Worm (Caenorhabditis elegans) whole organism, young adult: ENCODE results near the gene T16G12.8.

Experiments
- B0336.3 ChIP-seq: fragments of 200-800 bp; sonication (Bioruptor generic); IDR thresholded peaks from 2 replicates; pipeline ENCODE4 v1.3.6; 2022; ENCODE audit warnings: missing genetic modification characterization, missing compliant biosample characterization
- F10E7.11 ChIP-seq: sonication (generic microtip); optimal IDR thresholded peaks from 2 replicates; lab custom pipeline; 2017; ENCODE audit warnings: mild to moderate bottlenecking, missing genetic modification characterization, moderate library complexity, missing compliant biosample characterization
- F23B12.7 ChIP-seq: sonication (generic microtip); optimal IDR thresholded peaks from 2 replicates; lab custom pipeline; 2017; ENCODE audit warnings: missing genetic modification characterization, mild to moderate bottlenecking, missing compliant biosample characterization, antibody characterized with exemption, moderate library complexity; ENCODE audit not compliant: insufficient read depth
- F39B2.1 ChIP-seq: fragments of 200-800 bp; sonication (Bioruptor generic); IDR thresholded peaks from 2 replicates; pipeline ENCODE4 v1.3.6; 2022; ENCODE audit warnings: missing genetic modification reagents, missing genetic modification characterization, missing compliant biosample characterization
- T26A5.8 ChIP-seq: sonication (generic microtip); optimal IDR thresholded peaks from 2 replicates; lab custom pipeline; 2016; ENCODE audit warnings: missing genetic modification characterization, missing compliant biosample characterization
- Y53F4B.3 ChIP-seq: fragments of 200-800 bp; sonication (Bioruptor generic); IDR thresholded peaks from 2 replicates; pipeline ENCODE4 v1.3.6; 2022; ENCODE audit warnings: missing genetic modification reagents, missing genetic modification characterization, missing compliant biosample characterization
- Y56A3A.18 ChIP-seq: fragments of 200-800 bp; sonication (Bioruptor generic); IDR thresholded peaks from 2 replicates; pipeline ENCODE4 v1.3.6; 2022; ENCODE audit warnings: missing genetic modification reagents, missing genetic modification characterization, missing compliant biosample characterization
- Y67H2A.10 ChIP-seq: fragments of 200-800 bp; sonication (Bioruptor generic); conservative IDR thresholded peaks from 2 replicates; pipeline ENCODE4 v1.3.6; 2022; ENCODE audit warnings: missing genetic modification reagents, missing genetic modification characterization, missing compliant biosample characterization
- Y95B8A.8 ChIP-seq: fragments of 200-800 bp; sonication (Bioruptor generic); IDR thresholded peaks from 2 replicates; pipeline ENCODE4 v1.3.6; 2022; ENCODE audit warnings: missing genetic modification reagents, missing genetic modification characterization, missing compliant biosample characterization
- ZK185.1 ChIP-seq: sonication (generic microtip); optimal IDR thresholded peaks from 2 replicates; lab custom pipeline; 2016; ENCODE audit warnings: mild to moderate bottlenecking, missing genetic modification characterization, missing compliant biosample characterization; ENCODE audit not compliant: poor library complexity, severe bottlenecking
- ama-1 ChIP-seq, 3 experiments: fragments of 150-350 bp in 1 of 3; sonication (generic microtip) in 2 of 3; optimal IDR thresholded peaks; 2 replicates each; lab custom pipeline; 2014 to 2018; ENCODE audit warnings: missing biosample characterization in 2 of 3, missing genetic modification characterization in 2 of 3, missing genetic modification reagents in 2 of 3
- aptf-2 ChIP-seq: fragments of 200-800 bp; sonication (Bioruptor generic); conservative IDR thresholded peaks from 2 replicates; pipeline ENCODE4 v1.3.6; 2022; ENCODE audit warnings: missing genetic modification reagents, missing genetic modification characterization, missing compliant biosample characterization
- aptf-3 ChIP-seq: fragments of 200-800 bp; sonication (Bioruptor generic); IDR thresholded peaks from 2 replicates; pipeline ENCODE4 v1.3.6; 2022; ENCODE audit warnings: missing genetic modification characterization, missing compliant biosample characterization
- ccch-3 ChIP-seq: fragments of 200-800 bp; sonication (Bioruptor generic); optimal IDR thresholded peaks from 2 replicates; lab custom pipeline; 2018; ENCODE audit warnings: mild to moderate bottlenecking, missing genetic modification characterization, missing compliant biosample characterization
- ceh-58 ChIP-seq: fragments of 200-800 bp; sonication (Bioruptor generic); IDR thresholded peaks from 2 replicates; pipeline ENCODE4 v1.3.6; 2022; ENCODE audit warnings: missing genetic modification characterization, missing compliant biosample characterization
- ceh-91 ChIP-seq: fragments of 200-800 bp; sonication (Bioruptor generic); IDR thresholded peaks from 2 replicates; pipeline ENCODE4 v1.3.6; 2022; ENCODE audit warnings: missing genetic modification reagents, missing genetic modification characterization, missing compliant biosample characterization
- die-1 ChIP-seq: sonication (generic microtip); optimal IDR thresholded peaks from 2 replicates; lab custom pipeline; 2016; ENCODE audit warnings: missing genotype, mild to moderate bottlenecking, missing genetic modification characterization, missing compliant biosample characterization
- dox-1 ChIP-seq: fragments of 200-800 bp; sonication (Bioruptor generic); IDR thresholded peaks from 2 replicates; pipeline ENCODE4 v1.3.6; 2022; ENCODE audit warnings: missing genetic modification reagents, missing genetic modification characterization, missing compliant biosample characterization
- dpff-1 ChIP-seq: sonication (generic microtip); optimal IDR thresholded peaks from 2 replicates; lab custom pipeline; 2017; ENCODE audit warnings: mild to moderate bottlenecking, missing genetic modification characterization, missing compliant biosample characterization
- ekl-4 ChIP-seq: fragments of 200-800 bp; sonication (Bioruptor generic); IDR thresholded peaks from 2 replicates; pipeline ENCODE4 v1.3.6; 2022; ENCODE audit warnings: missing genetic modification reagents, missing genetic modification characterization, missing compliant biosample characterization
- fkh-3 ChIP-seq: sonication (generic microtip); optimal IDR thresholded peaks from 2 replicates; lab custom pipeline; 2016; ENCODE audit warnings: mild to moderate bottlenecking, missing genetic modification characterization, missing compliant biosample characterization
- gei-17 ChIP-seq: fragments of 200-800 bp; sonication (Bioruptor generic); optimal IDR thresholded peaks from 2 replicates; lab custom pipeline; 2018; ENCODE audit warnings: mild to moderate bottlenecking, missing genetic modification characterization, missing compliant biosample characterization
- him-1 ChIP-seq: sonication (generic microtip); optimal IDR thresholded peaks from 2 replicates; lab custom pipeline; 2016; ENCODE audit warnings: missing genotype, missing genetic modification reagents, missing genetic modification characterization, missing compliant biosample characterization
- hlh-12 ChIP-seq: sonication (generic microtip); optimal IDR thresholded peaks from 2 replicates; lab custom pipeline; 2016; ENCODE audit warnings: missing genetic modification characterization, missing compliant biosample characterization
- hlh-26 ChIP-seq: fragments of 200-800 bp; sonication (Bioruptor generic); conservative IDR thresholded peaks from 2 replicates; pipeline ENCODE4 v1.3.6; 2022; ENCODE audit warnings: missing genetic modification reagents, missing genetic modification characterization, missing compliant biosample characterization
- hmg-1.2 ChIP-seq: fragments of 200-800 bp; sonication (Bioruptor generic); IDR thresholded peaks from 2 replicates; pipeline ENCODE4 v1.3.6; 2022; ENCODE audit warnings: missing genetic modification reagents, missing genetic modification characterization, missing compliant biosample characterization
- hrde-1 ChIP-seq: sonication (generic microtip); optimal IDR thresholded peaks from 2 replicates; lab custom pipeline; 2016; ENCODE audit warnings: missing genetic modification characterization, mild to moderate bottlenecking, missing compliant biosample characterization, moderate library complexity, missing genotype, missing genetic modification reagents, borderline replicate concordance
- hsf-1 ChIP-seq: fragments of 200-800 bp; sonication (Bioruptor generic); IDR thresholded peaks from 2 replicates; pipeline ENCODE4 v1.3.6; 2022; ENCODE audit warnings: missing genetic modification reagents, missing genetic modification characterization, missing compliant biosample characterization
- let-607 ChIP-seq, 2 experiments: fragments of 200-800 bp in 1 of 2; sonication (Bioruptor generic) in 1 of 2; sonication (generic microtip) in 1 of 2; optimal IDR thresholded peaks; 2 replicates each; lab custom pipeline; 2016 to 2018; ENCODE audit warnings: mild to moderate bottlenecking in 2 of 2, missing compliant biosample characterization in 2 of 2, missing genetic modification characterization in 2 of 2, moderate library complexity in 2 of 2, missing genotype in 1 of 2
- lir-1 ChIP-seq: fragments of 200-800 bp; sonication (Bioruptor generic); conservative IDR thresholded peaks from 2 replicates; pipeline ENCODE4 v1.3.6; 2022; ENCODE audit warnings: missing genetic modification reagents, missing genetic modification characterization, missing compliant biosample characterization
- madf-10 ChIP-seq: sonication (generic microtip); optimal IDR thresholded peaks from 2 replicates; lab custom pipeline; 2016; ENCODE audit warnings: mild to moderate bottlenecking, missing genetic modification characterization, missing compliant biosample characterization
- madf-6 ChIP-seq: fragments of 200-800 bp; sonication (Bioruptor generic); IDR thresholded peaks from 2 replicates; pipeline ENCODE4 v1.3.6; 2022; ENCODE audit warnings: missing genetic modification reagents, missing genetic modification characterization, missing compliant biosample characterization
- nfya-2 ChIP-seq: fragments of 200-800 bp; sonication (Bioruptor generic); IDR thresholded peaks from 2 replicates; pipeline ENCODE4 v1.3.6; 2022; ENCODE audit warnings: missing genetic modification reagents, missing genetic modification characterization, missing compliant biosample characterization
- nfyb-1 ChIP-seq: fragments of 200-800 bp; sonication (Bioruptor generic); IDR thresholded peaks from 2 replicates; pipeline ENCODE4 v1.3.6; 2022; ENCODE audit warnings: missing genetic modification reagents, missing genetic modification characterization, missing compliant biosample characterization
- nhr-120 ChIP-seq: fragments of 200-800 bp; sonication (Bioruptor generic); IDR thresholded peaks from 2 replicates; pipeline ENCODE4 v1.3.6; 2022; ENCODE audit warnings: missing genetic modification characterization, missing compliant biosample characterization
- nhr-27 ChIP-seq: fragments of 200-800 bp; sonication (Bioruptor generic); optimal IDR thresholded peaks from 2 replicates; lab custom pipeline; 2018; ENCODE audit warnings: mild to moderate bottlenecking, missing genetic modification characterization, moderate library complexity, missing compliant biosample characterization
- pha-4 ChIP-seq: fragments of 150-350 bp; sonication (generic microtip); optimal IDR thresholded peaks from 2 replicates; lab custom pipeline; 2014; ENCODE audit warnings: missing biosample characterization, missing genetic modification reagents, missing genetic modification characterization
- rcor-1 ChIP-seq: fragments of 200-800 bp; sonication (Bioruptor generic); IDR thresholded peaks from 2 replicates; pipeline ENCODE4 v1.3.6; 2022; ENCODE audit warnings: missing genetic modification reagents, missing genetic modification characterization, missing compliant biosample characterization
- sdz-38 ChIP-seq: sonication (generic microtip); optimal IDR thresholded peaks from 2 replicates; lab custom pipeline; 2016; ENCODE audit warnings: missing genotype, missing genetic modification characterization, missing compliant biosample characterization
- somi-1 ChIP-seq: fragments of 200-800 bp; sonication (Bioruptor generic); optimal IDR thresholded peaks from 2 replicates; lab custom pipeline; 2018; ENCODE audit warnings: mild to moderate bottlenecking, missing genetic modification characterization, missing compliant biosample characterization
- tbp1 ChIP-seq: fragments of 200-800 bp; sonication (Bioruptor generic); optimal IDR thresholded peaks from 2 replicates; lab custom pipeline; 2018; ENCODE audit warnings: mild to moderate bottlenecking, missing genetic modification characterization, missing compliant biosample characterization
- tlf-1 ChIP-seq: fragments of 200-800 bp; sonication (Bioruptor generic); optimal IDR thresholded peaks from 2 replicates; lab custom pipeline; 2018; ENCODE audit warnings: mild to moderate bottlenecking, missing genetic modification characterization, missing compliant biosample characterization
- unc-130 ChIP-seq: sonication (generic microtip); optimal IDR thresholded peaks from 2 replicates; lab custom pipeline; 2016; ENCODE audit warnings: missing genetic modification reagents, missing genetic modification characterization, missing compliant biosample characterization
- ztf-25 ChIP-seq: fragments of 200-800 bp; sonication (Bioruptor generic); IDR thresholded peaks from 2 replicates; pipeline ENCODE4 v1.3.6; 2022; ENCODE audit warnings: missing genetic modification reagents, missing genetic modification characterization, missing compliant biosample characterization

T16G12.8 gene

ce11 chrIII:10064140-10064539 is 5.0 kb downstream of the T16G12.8 start, which contains the start of gene ekl-6 (continued):
- peak; percentile 89 for TF ChIP-seq ZK185.1 (tag; lab: Kevin White, UChicago)
- TF ChIP-seq sdz-38 (tag; lab: Kevin White, UChicago), result no peak
- TF ChIP-seq ama-1 (optimal IDR thresholded peaks at IDR 0.05; lab: Kevin White, UChicago), result no peak
- TF ChIP-seq ama-1 (GFP tag; optimal IDR thresholded peaks at IDR 0.05; lab: Kevin White, UChicago), result no peak
- no peak for TF ChIP-seq nhr-27 (tag; lab: Kevin White, UChicago)
- no peak for TF ChIP-seq Y67H2A.10 (GFP tag; lab: Robert Waterston, UW)
- no peak for TF ChIP-seq F39B2.1 (GFP tag; lab: Robert Waterston, UW)
- TF ChIP-seq Y95B8A.8, result no peak
- no peak for TF ChIP-seq ceh-58 (GFP tag; lab: Robert Waterston, UW)
- no peak for TF ChIP-seq F23B12.7
- 0 out of 2 replicates have a peak, but pooled peaks have one; percentile 9 for TF ChIP-seq aptf-2 (GFP tag; lab: Robert Waterston, UW)
- no peak for TF ChIP-seq ztf-25 (GFP tag; lab: Robert Waterston, UW)
- TF ChIP-seq hlh-12 (tag; lab: Kevin White, UChicago), result no peak
- TF ChIP-seq lir-1 (GFP tag; lab: Robert Waterston, UW), result 0 out of 2 replicates have a peak, but pooled peaks have one; percentile 39
- TF ChIP-seq tbp1, result no peak
- no peak for TF ChIP-seq fkh-3 (tag; lab: Kevin White, UChicago)
- TF ChIP-seq aptf-3 (GFP tag; lab: Robert Waterston, UW), result no peak
- TF ChIP-seq hmg-1.2 (GFP tag; lab: Robert Waterston, UW), result no peak
- TF ChIP-seq hlh-26 (GFP tag; lab: Robert Waterston, UW), result no peak
- TF ChIP-seq, all 124 proteins: peak for 17

ce11 chrIII:10069278-10069677 is 10.2 kb downstream of the T16G12.8 start, which contains the start of gene T16G12.6:
Gene T16G12.6 (plus strand): TSS chrIII:10069578.
- TF ChIP-seq dpff-1 (tag; lab: Kevin White, UChicago) (no peak), F39B2.1 (GFP tag; lab: Robert Waterston, UW) (no peak), Y56A3A.18 (GFP tag; lab: Robert Waterston, UW) (no peak), aptf-3 (GFP tag; lab: Robert Waterston, UW) (no peak), rcor-1 (GFP tag; lab: Robert Waterston, UW) (no peak), Y53F4B.3 (GFP tag; lab: Robert Waterston, UW) (no peak), T26A5.8 (tag; lab: Kevin White, UChicago) (no peak), hsf-1 (GFP tag; lab: Robert Waterston, UW) (no peak), nhr-120 (no peak), B0336.3 (GFP tag; lab: Robert Waterston, UW) (no peak), ccch-3 (GFP tag; lab: Kevin White, UChicago) (no peak), let-607 (tag; optimal IDR thresholded peaks at IDR 0.05; lab: Kevin White, UChicago) (no peak), die-1 (no peak), madf-6 (GFP tag; lab: Robert Waterston, UW) (no peak), unc-130 (GFP tag; lab: Kevin White, UChicago) (no peak)

ce11 chrIII:10076042-10076441 is 16.9 kb downstream of the T16G12.8 start:
- TF ChIP-seq nfya-2, result no peak
- TF ChIP-seq nfyb-1, result peak; percentile 86
- peak; percentile 30 for TF ChIP-seq him-1 (tag; lab: Kevin White, UChicago)

- no peak for TF ChIP-seq somi-1 (GFP tag; lab: Kevin White, UChicago)
- TF ChIP-seq hrde-1 (tag; lab: Kevin White, UChicago), result no peak
- TF ChIP-seq B0336.3 (GFP tag; lab: Robert Waterston, UW), result no peak
- TF ChIP-seq pha-4, result no peak
- no peak for TF ChIP-seq F10E7.11 (tag; lab: Kevin White, UChicago)
- TF ChIP-seq ceh-91 (GFP tag; lab: Robert Waterston, UW), result no peak
- no peak for TF ChIP-seq ekl-4 (GFP tag; lab: Robert Waterston, UW)
- TF ChIP-seq gei-17, result no peak
- TF ChIP-seq die-1, result no peak
- no peak for TF ChIP-seq tlf-1 (GFP tag; lab: Kevin White, UChicago)
- TF ChIP-seq Y67H2A.10 (GFP tag; lab: Robert Waterston, UW), result no peak
- no peak for TF ChIP-seq ZK185.1 (tag; lab: Kevin White, UChicago)
- no peak for TF ChIP-seq dox-1 (GFP tag; lab: Robert Waterston, UW)
- TF ChIP-seq Y53F4B.3 (GFP tag; lab: Robert Waterston, UW), result no peak
- TF ChIP-seq madf-10 (tag; lab: Kevin White, UChicago), result no peak
Measured at ce11 chrIII:10078151-10078550, 19.0 kb downstream of the T16G12.8 start, which contains the start of gene T16G12.9. Gene T16G12.9 (minus strand): TSS chrIII:10078251.
